Fruit fly (Drosophila melanogaster) whole organism: ENCODE data around the gene ThrRS.

Experiments
- CG8478 ChIP-seq: fragments of >200 bp; optimal IDR thresholded peaks from 2 replicates; lab custom pipeline; 2018; ENCODE audit warnings: inconsistent platforms
- Dll ChIP-seq: fragments of >200 bp; optimal IDR thresholded peaks from 2 replicates; lab custom pipeline; 2017
- EcR ChIP-seq, 2 experiments: fragments of >200 bp; optimal IDR thresholded peaks; 2 replicates each; lab custom pipeline; 2017; ENCODE audit warnings: missing biosample characterization in 2 of 2, missing genetic modification characterization in 2 of 2, missing genetic modification reagents in 2 of 2
- pan ChIP-seq: fragments of >200 bp; optimal IDR thresholded peaks from 2 replicates; lab custom pipeline; 2017
- psq ChIP-seq: fragments of >200 bp; optimal IDR thresholded peaks from 2 replicates; lab custom pipeline; 2017
- usp ChIP-seq: fragments of >200 bp; optimal IDR thresholded peaks from 2 replicates; lab custom pipeline; 2017; ENCODE audit warnings: missing biosample characterization, missing genetic modification characterization, mixed read lengths

ThrRS gene

DNA sequence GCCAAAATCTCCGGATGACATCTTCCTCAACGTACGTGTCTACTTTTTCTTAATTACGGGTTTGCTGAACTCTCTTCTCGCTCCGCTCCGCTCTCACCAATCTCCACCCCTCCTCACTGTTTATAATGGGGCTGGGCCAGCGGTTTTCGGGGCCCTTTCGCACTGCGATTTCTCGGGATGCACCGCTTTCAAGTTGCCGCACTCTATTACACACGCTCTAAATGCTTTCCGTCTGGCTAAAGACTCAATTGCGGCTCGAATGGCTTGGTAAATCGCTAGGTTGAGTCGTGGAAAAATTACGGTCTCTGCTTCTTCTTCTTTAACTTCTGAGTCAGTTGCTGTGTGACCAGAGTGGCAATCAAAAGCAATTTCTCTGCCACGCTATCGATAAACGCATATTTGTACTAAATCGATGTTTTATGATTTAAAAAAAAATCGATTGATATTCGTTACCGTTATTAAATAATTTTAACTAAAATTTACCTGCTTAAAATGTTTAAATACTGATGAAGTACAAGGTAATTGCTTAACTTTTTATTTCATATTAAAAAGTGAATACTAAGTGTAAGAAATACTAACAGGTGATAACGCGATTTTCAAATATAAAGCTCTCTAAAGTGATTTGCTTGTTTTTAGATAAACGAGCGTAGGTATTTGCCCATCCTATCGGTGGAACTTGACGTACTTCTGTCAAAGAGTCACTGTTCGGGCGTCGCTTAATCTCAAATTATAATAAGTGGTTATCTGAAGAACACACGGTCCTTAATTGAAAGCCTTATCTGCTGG, 5.4 kb downstream of the ThrRS start, which contains the start of the genes Rab6 and Phae1:
Gene Rab6 (minus strand): TSS at position 338 of the 786 bp plus-strand sequence.
Gene Phae1 (plus strand): TSS at position 639 of the 786 bp plus-strand sequence.
- TF ChIP-seq usp (no peak), Dll (lab: Kevin White, UChicago) (peak; percentile 68)

DNA sequence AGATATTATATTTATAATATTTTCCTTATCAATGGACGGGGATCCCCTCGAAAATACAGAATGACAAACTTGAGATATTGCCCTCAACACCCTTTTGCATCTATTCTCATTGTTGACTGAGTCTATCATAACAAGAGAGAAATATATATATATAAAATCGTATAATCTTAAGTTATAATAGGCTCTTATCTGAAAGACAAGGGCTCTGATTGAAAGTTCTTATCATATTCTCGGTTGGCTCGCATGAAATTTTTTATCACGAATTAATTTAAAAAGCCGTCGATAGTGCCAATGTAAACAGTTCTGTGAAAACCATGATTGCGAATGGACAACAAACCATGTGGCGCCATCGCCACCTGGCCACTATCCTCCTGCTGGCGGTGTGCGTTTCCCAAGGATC, 7.3 kb downstream of the ThrRS start, which contains the start of gene Phae2:
Gene Phae2 (plus strand): TSS at position 301 of the 400 bp plus-strand sequence.
- TF ChIP-seq pan (lab: Kevin White, UChicago), result no peak
- no peak for TF ChIP-seq CG8478 (lab: Kevin White, UChicago)
- TF ChIP-seq psq (lab: Kevin White, UChicago), result no peak
- no peak for TF ChIP-seq EcR (GFP tag; optimal IDR thresholded peaks at IDR 0.05; lab: Kevin White, UChicago)
- no peak for TF ChIP-seq Dll (lab: Kevin White, UChicago)
- no peak for TF ChIP-seq usp

DNA sequence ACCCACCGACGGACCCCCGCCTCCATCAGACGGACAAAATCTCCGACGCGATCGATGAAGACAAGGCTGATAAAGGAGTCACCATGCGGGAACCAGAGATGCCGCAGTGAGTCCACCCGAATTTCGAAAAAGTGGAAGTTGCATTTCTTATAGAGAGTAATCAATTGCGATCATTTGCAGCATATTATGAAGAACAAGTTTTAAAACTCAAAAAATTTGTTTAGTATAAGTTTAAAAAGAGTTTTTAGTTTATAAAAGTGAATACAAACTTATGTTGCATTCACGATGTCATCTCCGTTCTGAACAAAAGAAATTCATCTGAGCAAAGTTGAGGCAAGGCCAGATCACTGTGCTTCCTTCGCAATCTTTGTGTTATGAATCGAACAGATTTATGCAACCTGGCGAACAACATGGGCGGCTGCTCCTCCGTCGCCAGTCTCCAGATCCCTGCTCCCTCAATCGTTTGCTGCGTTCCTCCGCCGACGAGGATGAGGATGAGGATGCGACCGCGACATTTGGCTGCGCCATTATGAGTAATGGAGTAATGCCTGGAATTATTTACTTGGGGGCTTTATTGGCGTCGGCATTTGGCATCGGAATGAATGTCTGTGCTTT, 9.5 kb downstream of the ThrRS start:
- TF ChIP-seq usp, result no peak
- no peak for TF ChIP-seq EcR (GFP tag; optimal IDR thresholded peaks at IDR 0.05; lab: Kevin White, UChicago)
- no peak for TF ChIP-seq Dll (lab: Kevin White, UChicago)
- no peak for TF ChIP-seq CG8478 (lab: Kevin White, UChicago)
- TF ChIP-seq psq (lab: Kevin White, UChicago), result no peak
- TF ChIP-seq pan (lab: Kevin White, UChicago), result no peak

DNA sequence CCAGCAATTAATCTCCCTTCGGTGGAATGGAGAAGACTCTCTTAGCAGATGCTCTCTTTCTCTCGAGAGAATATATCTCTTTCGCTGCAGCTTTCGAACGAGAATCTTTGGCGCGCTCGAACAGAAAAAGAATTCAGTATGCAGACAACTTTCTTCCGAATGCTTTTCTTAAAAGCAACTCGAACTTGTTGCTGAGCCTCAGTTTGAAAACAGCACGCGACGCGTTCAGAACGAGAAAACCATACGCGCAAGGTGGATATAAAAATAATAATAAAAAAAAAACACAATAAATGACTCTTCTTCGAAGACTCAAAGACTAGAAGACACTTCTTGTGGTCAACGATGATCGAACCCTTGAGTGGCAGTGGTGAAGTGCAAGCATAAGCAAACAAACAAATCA, 10.6 kb downstream of the ThrRS start, which contains the start of gene CG17211:
Gene CG17211 (plus strand): TSS at position 202 of the 400 bp plus-strand sequence.
- TF ChIP-seq usp (no peak), EcR (GFP tag; optimal IDR thresholded peaks at IDR 0.05; lab: Kevin White, UChicago) (no peak)

DNA sequence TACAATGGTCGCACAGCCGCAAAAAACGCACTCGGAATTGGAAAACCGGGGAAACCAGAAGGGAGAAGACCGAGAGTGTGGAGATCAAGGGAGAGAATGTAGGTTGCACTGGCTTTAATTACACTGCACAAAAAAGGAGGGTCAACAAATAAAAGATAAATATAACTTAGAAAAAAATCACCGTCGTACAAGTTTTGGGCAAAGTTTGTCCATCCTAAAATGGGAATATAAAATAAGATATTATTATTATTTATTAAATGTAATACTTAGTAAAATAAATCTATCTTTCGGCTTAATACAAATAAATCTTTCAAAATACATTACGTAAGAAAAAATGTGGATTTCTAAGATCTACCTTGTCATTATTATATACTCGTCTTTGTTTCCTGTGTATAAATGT, 12.3 kb downstream of the ThrRS start:
- TF ChIP-seq CG8478 (lab: Kevin White, UChicago) (no peak), EcR (GFP tag; optimal IDR thresholded peaks at IDR 0.05; lab: Kevin White, UChicago) (no peak), usp (no peak), psq (lab: Kevin White, UChicago) (no peak), Dll (lab: Kevin White, UChicago) (no peak), pan (lab: Kevin White, UChicago) (no peak)

DNA sequence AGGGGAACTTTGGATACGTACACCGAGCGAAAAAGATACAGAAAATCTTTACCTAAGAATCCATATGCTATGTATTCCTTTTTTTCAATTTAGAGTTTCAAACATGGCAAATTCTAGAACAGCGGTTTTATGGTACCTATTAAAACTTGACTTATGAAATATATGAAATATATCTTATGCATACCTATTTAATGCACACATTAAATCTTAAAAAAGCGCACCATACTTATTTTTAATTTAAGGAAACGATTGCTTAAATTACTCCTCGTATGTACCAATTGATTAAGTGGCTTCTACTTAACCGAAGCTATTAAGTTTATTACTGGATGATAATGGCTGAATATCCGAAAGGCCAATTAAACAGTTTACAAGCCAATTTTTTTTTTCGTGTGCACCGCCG, 16.4 kb downstream of the ThrRS start:
- TF ChIP-seq usp (no peak), EcR (GFP tag; optimal IDR thresholded peaks at IDR 0.05; lab: Kevin White, UChicago) (no peak), CG8478 (lab: Kevin White, UChicago) (no peak), Dll (lab: Kevin White, UChicago) (no peak), psq (lab: Kevin White, UChicago) (no peak), pan (lab: Kevin White, UChicago) (no peak)

DNA sequence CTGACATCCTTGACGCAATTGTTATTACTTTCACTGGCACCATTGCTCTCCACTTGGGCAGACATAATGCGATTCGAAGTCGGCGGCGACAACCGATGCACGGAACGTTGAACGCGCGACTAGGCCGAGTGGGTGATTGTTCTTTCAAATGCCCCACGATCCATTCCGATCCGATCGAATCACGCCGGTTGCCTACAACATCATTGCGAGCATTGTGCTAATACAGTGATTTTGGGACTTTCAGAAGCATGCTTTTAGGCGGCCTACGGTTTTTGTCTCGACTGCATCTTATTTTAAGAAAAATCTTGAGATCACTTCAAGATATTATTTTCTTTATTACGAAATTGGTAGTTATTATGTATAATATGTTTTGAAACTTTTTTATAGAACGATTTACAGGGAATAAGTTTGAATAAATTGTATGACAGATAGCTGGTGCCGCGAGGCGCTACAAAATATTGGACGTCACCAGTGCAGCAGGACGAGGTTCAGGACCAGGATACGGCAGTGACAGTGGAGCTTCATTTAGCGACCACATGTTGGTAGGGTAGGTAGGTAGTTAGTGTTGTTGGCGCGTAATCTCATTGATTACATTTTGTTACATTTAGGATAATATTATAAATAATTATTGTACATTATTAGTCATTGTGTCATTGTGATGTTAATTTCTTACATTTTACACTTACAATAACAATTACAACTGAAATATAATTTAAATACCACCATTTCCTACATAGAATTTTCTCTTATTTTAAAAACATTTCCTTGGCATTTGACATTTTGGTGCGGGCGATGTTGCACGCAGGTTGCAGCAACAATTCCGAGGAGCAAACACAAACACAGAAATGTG, 29.9 kb downstream of the ThrRS start, which contains the start of gene rho-6:
Gene rho-6 (minus strand): TSS at position 137 of the 850 bp plus-strand sequence.
- TF ChIP-seq psq (lab: Kevin White, UChicago) (no peak), usp (no peak), Dll (lab: Kevin White, UChicago) (no peak), EcR (GFP tag; optimal IDR thresholded peaks at IDR 0.05; lab: Kevin White, UChicago) (no peak), pan (lab: Kevin White, UChicago) (no peak), CG8478 (lab: Kevin White, UChicago) (no peak)

DNA sequence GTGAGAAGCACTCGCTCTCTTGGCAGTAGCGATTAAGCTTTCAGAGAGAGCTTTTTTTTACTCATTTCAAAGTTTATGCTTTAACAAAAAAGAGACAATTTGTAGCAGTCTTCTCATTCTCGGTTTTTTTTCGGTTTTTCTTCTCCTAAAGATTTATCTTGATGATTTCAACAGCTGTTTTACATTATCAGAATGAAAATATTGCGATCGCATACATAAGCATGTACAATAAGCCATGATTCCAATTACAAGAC, 30.5 kb downstream of the ThrRS start:
- TF ChIP-seq Dll (lab: Kevin White, UChicago) (no peak), CG8478 (lab: Kevin White, UChicago) (no peak), EcR (GFP tag; optimal IDR thresholded peaks at IDR 0.05; lab: Kevin White, UChicago) (no peak)

DNA sequence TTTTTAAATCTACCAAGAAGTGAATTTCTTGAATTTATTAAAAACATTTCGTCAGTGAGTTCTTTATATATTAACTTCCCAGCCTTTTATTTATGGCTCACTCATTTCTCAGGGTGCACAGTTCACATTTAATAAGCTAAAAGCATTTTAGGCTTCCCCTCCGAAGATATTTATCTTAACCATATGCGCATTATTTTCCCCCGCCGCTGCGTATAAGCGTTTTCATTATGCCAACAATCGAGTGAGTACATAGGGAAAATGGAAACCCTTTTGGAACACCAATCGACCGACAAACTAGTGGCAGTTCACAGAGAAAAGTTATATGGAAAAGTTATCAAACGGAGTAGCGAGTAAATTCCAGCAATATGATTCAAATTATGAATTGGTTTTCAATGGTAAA, 34.2 kb downstream of the ThrRS start, which contains the start of gene Gr33a:
Gene Gr33a (plus strand): TSS at position 301 of the 400 bp plus-strand sequence.
- TF ChIP-seq EcR (GFP tag; optimal IDR thresholded peaks at IDR 0.05; lab: Kevin White, UChicago) (no peak), CG8478 (lab: Kevin White, UChicago) (no peak), Dll (lab: Kevin White, UChicago) (no peak), pan (lab: Kevin White, UChicago) (no peak), usp (no peak), psq (lab: Kevin White, UChicago) (no peak)

DNA sequence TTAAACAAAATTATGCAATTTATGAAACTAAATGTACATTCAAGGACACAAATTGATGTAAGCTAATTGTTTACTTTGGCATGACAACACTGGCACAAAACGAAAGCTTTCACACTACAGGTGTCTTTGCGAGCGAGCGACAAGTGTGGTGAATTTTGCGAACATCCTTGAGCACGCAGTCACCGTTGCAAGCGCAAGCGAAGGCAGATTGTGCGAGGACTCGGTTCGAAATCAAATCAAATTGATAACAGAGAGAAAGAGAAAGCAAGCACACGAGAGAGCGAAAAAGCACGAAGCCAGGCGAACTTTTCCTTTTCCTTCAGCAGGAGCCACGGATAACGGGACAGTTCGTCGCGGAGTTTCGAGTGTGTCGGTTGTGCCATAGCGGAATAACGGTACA, 38.9 kb downstream of the ThrRS start, which contains the start of gene CG31760:
Gene CG31760 (plus strand): TSS at position 342 of the 400 bp plus-strand sequence.
- TF ChIP-seq CG8478 (lab: Kevin White, UChicago) (no peak), pan (lab: Kevin White, UChicago) (no peak), EcR (GFP tag; optimal IDR thresholded peaks at IDR 0.05; lab: Kevin White, UChicago) (no peak), Dll (lab: Kevin White, UChicago) (no peak), usp (no peak), psq (lab: Kevin White, UChicago) (no peak)
